Fruit fly (Drosophila melanogaster) whole organism, wandering third instar larva: Measurements from ENCODE around the gene CG14564.

Experiments
- Abd-B ChIP-seq: fragments of >200 bp; optimal IDR thresholded peaks from 2 replicates; lab custom pipeline; 2017; ENCODE audit warnings: missing biosample characterization, missing genetic modification characterization
- OdsH ChIP-seq: fragments of 200-800 bp; sonication (Bioruptor generic); optimal IDR thresholded peaks from 2 replicates; lab custom pipeline; 2016; ENCODE audit warnings: missing biosample characterization, mild to moderate bottlenecking, missing genetic modification characterization
- psq ChIP-seq: fragments of 200-800 bp; sonication (Bioruptor generic); optimal IDR thresholded peaks from 3 replicates; lab custom pipeline; 2017; ENCODE audit warnings: missing biosample characterization, mild to moderate bottlenecking, missing genetic modification characterization, moderate library complexity
- usp ChIP-seq: fragments of >200 bp; optimal IDR thresholded peaks from 2 replicates; lab custom pipeline; 2017; ENCODE audit warnings: missing biosample characterization, missing genetic modification characterization

- no peak for TF ChIP-seq psq
- TF ChIP-seq Abd-B (GFP tag; lab: Kevin White, UChicago) = no peak
- no peak for TF ChIP-seq usp (GFP tag; lab: Kevin White, UChicago)
- no peak for TF ChIP-seq OdsH (GFP tag; lab: Kevin White, UChicago)
These were observed 23.6 kb upstream of the CG14564 start, which contains the start of gene CG14568 for dm6 chr3L:21733387-21733786.
